Fruit fly (Drosophila melanogaster) whole organism, prepupa: Measurements from ENCODE around the gene Eig71Ei.
A peak's percentile ranks its signal among the peaks of the same experiment; 100 is the strongest.

Experiments
- Blimp-1 ChIP-seq: fragments of 200-800 bp; sonication (Bioruptor generic); optimal IDR thresholded peaks from 3 replicates; lab custom pipeline; 2017; ENCODE audit warnings: missing biosample characterization, missing genetic modification characterization, mild to moderate bottlenecking, moderate library complexity, missing genetic modification reagents
- CG10631 ChIP-seq: fragments of 200-800 bp; sonication (Bioruptor generic); optimal IDR thresholded peaks from 2 replicates; lab custom pipeline; 2016; ENCODE audit warnings: missing biosample characterization, missing genetic modification characterization
- CG11294 ChIP-seq: fragments of 200-800 bp; sonication (Bioruptor generic); IDR thresholded peaks from 2 replicates; pipeline ENCODE4 v1.3.6; 2022; ENCODE audit warnings: missing biosample characterization, missing genetic modification characterization
- CG11762 ChIP-seq: fragments of 200-800 bp; sonication (Bioruptor generic); optimal IDR thresholded peaks from 3 replicates; lab custom pipeline; 2016; ENCODE audit warnings: missing biosample characterization, missing genetic modification characterization; ENCODE audit not compliant: insufficient read depth
- CG15336 ChIP-seq: fragments of 200-800 bp; sonication (Bioruptor generic); IDR thresholded peaks from 2 replicates; pipeline ENCODE4 v1.3.6; 2022; ENCODE audit warnings: missing biosample characterization, missing genetic modification characterization
- CG1621 ChIP-seq: fragments of 200-800 bp; sonication (Bioruptor generic); optimal IDR thresholded peaks from 3 replicates; lab custom pipeline; 2018; ENCODE audit warnings: missing biosample characterization, mild to moderate bottlenecking, missing genetic modification characterization
- CG16779 ChIP-seq: fragments of 200-800 bp; sonication (Bioruptor generic); optimal IDR thresholded peaks from 3 replicates; lab custom pipeline; 2017; ENCODE audit warnings: missing biosample characterization, mild to moderate bottlenecking, missing genetic modification characterization
- CG31627 ChIP-seq: fragments of 200-800 bp; sonication (Bioruptor generic); optimal IDR thresholded peaks from 3 replicates; lab custom pipeline; 2016; ENCODE audit warnings: missing biosample characterization, missing genetic modification characterization
- CG32006 ChIP-seq: fragments of 200-800 bp; sonication (Bioruptor generic); optimal IDR thresholded peaks from 3 replicates; lab custom pipeline; 2017; ENCODE audit warnings: missing biosample characterization, mild to moderate bottlenecking, missing genetic modification characterization
- CG6163 ChIP-seq: fragments of 200-800 bp; sonication (Bioruptor generic); IDR thresholded peaks from 3 replicates; pipeline ENCODE4 v1.3.6; 2022; ENCODE audit warnings: missing biosample characterization, missing genetic modification characterization
- CG6792 ChIP-seq: fragments of 200-800 bp; sonication (Bioruptor generic); optimal IDR thresholded peaks from 3 replicates; lab custom pipeline; 2016; ENCODE audit warnings: missing biosample characterization, missing genetic modification characterization
- CG8319 ChIP-seq: fragments of 200-800 bp; sonication (Bioruptor generic); optimal IDR thresholded peaks from 3 replicates; lab custom pipeline; 2016; ENCODE audit warnings: missing biosample characterization, missing genetic modification characterization
- CG8632 ChIP-seq: fragments of 200-800 bp; sonication (Bioruptor generic); optimal IDR thresholded peaks from 3 replicates; lab custom pipeline; 2016; ENCODE audit warnings: missing biosample characterization, missing genetic modification characterization
- CG9139 ChIP-seq: fragments of 200-800 bp; sonication (Bioruptor generic); optimal IDR thresholded peaks from 3 replicates; lab custom pipeline; 2017; ENCODE audit warnings: missing biosample characterization, mild to moderate bottlenecking, missing genetic modification characterization
- Eip75B ChIP-seq: fragments of 200-800 bp; sonication (Bioruptor generic); optimal IDR thresholded peaks from 3 replicates; lab custom pipeline; 2016; ENCODE audit warnings: missing biosample characterization, missing genetic modification characterization
- Ets21C ChIP-seq: fragments of 200-800 bp; sonication (Bioruptor generic); optimal IDR thresholded peaks from 3 replicates; lab custom pipeline; 2016; ENCODE audit warnings: missing biosample characterization, missing genetic modification characterization
- Ets96B ChIP-seq: fragments of 200-800 bp; optimal IDR thresholded peaks from 2 replicates; lab custom pipeline; 2019; ENCODE audit warnings: missing biosample characterization, mild to moderate bottlenecking, missing genetic modification characterization, moderate library complexity
- Hr39 ChIP-seq: fragments of 200-800 bp; sonication (Bioruptor generic); optimal IDR thresholded peaks from 2 replicates; lab custom pipeline; 2016; ENCODE audit warnings: missing biosample characterization, missing genetic modification characterization
- Hr4 ChIP-seq: fragments of 200-800 bp; sonication (Bioruptor generic); optimal IDR thresholded peaks from 3 replicates; lab custom pipeline; 2016; ENCODE audit warnings: missing biosample characterization, missing genetic modification characterization
- Met ChIP-seq: fragments of 200-800 bp; sonication (Bioruptor generic); optimal IDR thresholded peaks from 3 replicates; lab custom pipeline; 2016; ENCODE audit warnings: missing biosample characterization, missing genetic modification characterization
- OdsH ChIP-seq: fragments of 200-800 bp; sonication (Bioruptor generic); optimal IDR thresholded peaks from 3 replicates; lab custom pipeline; 2016; ENCODE audit warnings: missing biosample characterization, missing genetic modification characterization
- Smox ChIP-seq: fragments of 200-800 bp; sonication (Bioruptor generic); optimal IDR thresholded peaks from 3 replicates; lab custom pipeline; 2016; ENCODE audit warnings: missing biosample characterization, missing genetic modification characterization
- Sox14 ChIP-seq: fragments of 200-800 bp; sonication (Bioruptor generic); optimal IDR thresholded peaks from 3 replicates; lab custom pipeline; 2016; ENCODE audit warnings: missing biosample characterization, missing genetic modification characterization
- Sox15 ChIP-seq: fragments of 200-800 bp; sonication (Bioruptor generic); optimal IDR thresholded peaks from 3 replicates; lab custom pipeline; 2016; ENCODE audit warnings: missing biosample characterization, missing genetic modification characterization
- achi ChIP-seq: fragments of 200-800 bp; sonication (Bioruptor generic); optimal IDR thresholded peaks from 3 replicates; lab custom pipeline; 2016; ENCODE audit warnings: missing biosample characterization, missing genetic modification characterization
- acj6 ChIP-seq: fragments of 200-800 bp; sonication (Bioruptor generic); optimal IDR thresholded peaks from 3 replicates; lab custom pipeline; 2016; ENCODE audit warnings: missing biosample characterization, missing genetic modification characterization
- dac ChIP-seq: fragments of 200-800 bp; sonication (Bioruptor generic); optimal IDR thresholded peaks from 2 replicates; lab custom pipeline; 2017; ENCODE audit warnings: missing biosample characterization, mild to moderate bottlenecking, missing genetic modification characterization
- dsx ChIP-seq: fragments of 200-800 bp; optimal IDR thresholded peaks from 3 replicates; lab custom pipeline; 2019; ENCODE audit warnings: missing biosample characterization, mild to moderate bottlenecking, missing genetic modification characterization, moderate library complexity; ENCODE audit not compliant: poor library complexity, severe bottlenecking
- fd59A ChIP-seq: fragments of 200-800 bp; sonication (Bioruptor generic); optimal IDR thresholded peaks from 2 replicates; lab custom pipeline; 2017; ENCODE audit warnings: missing biosample characterization, mild to moderate bottlenecking, missing genetic modification characterization, missing genetic modification reagents
- fd85E ChIP-seq: fragments of 200-800 bp; sonication (Bioruptor generic); optimal IDR thresholded peaks from 3 replicates; lab custom pipeline; 2016; ENCODE audit warnings: missing biosample characterization, missing genetic modification characterization
- fkh ChIP-seq: fragments of 200-800 bp; sonication (Bioruptor generic); optimal IDR thresholded peaks from 3 replicates; lab custom pipeline; 2017; ENCODE audit warnings: missing biosample characterization, mild to moderate bottlenecking, missing genetic modification characterization, moderate library complexity
- salr ChIP-seq, 2 experiments: fragments of 200-800 bp; sonication (Bioruptor generic); optimal IDR thresholded peaks; 3 replicates each; lab custom pipeline; 2016 to 2018; ENCODE audit warnings: missing biosample characterization in 2 of 2, missing genetic modification characterization in 2 of 2, mild to moderate bottlenecking in 1 of 2
- topi ChIP-seq: fragments of 200-800 bp; sonication (Bioruptor generic); optimal IDR thresholded peaks from 3 replicates; lab custom pipeline; 2016; ENCODE audit warnings: missing biosample characterization, missing genetic modification characterization

The Eig71Ei gene

dm6 chr3L:15708579-15708978, 49.1 kb downstream of the Eig71Ei start (continued):
- peak; percentile 20 for TF ChIP-seq CG10631 (GFP tag; lab: Kevin White, UChicago)
- TF ChIP-seq Smox (GFP tag; lab: Kevin White, UChicago): no peak
- no peak for TF ChIP-seq Blimp-1 (GFP tag; lab: Kevin White, UChicago)
- no peak for TF ChIP-seq CG8319
- TF ChIP-seq Ets96B (tag; lab: Kevin White, UChicago): no peak
- peak; percentile 72 for TF ChIP-seq CG15336 (GFP tag; lab: Robert Waterston, UW)
- TF ChIP-seq Hr4 (GFP tag; lab: Kevin White, UChicago): peak; percentile 60
- TF ChIP-seq CG6163 (GFP tag; lab: Robert Waterston, UW): peak; percentile 54; the same call in 1 of the 3 replicates
- no peak for TF ChIP-seq Eip75B (GFP tag; lab: Kevin White, UChicago)
- peak; percentile 31 for TF ChIP-seq dac (GFP tag; lab: Kevin White, UChicago)
- no peak for TF ChIP-seq CG31627 (GFP tag; lab: Kevin White, UChicago)
- TF ChIP-seq fd85E (GFP tag; lab: Kevin White, UChicago): no peak
- peak in 1 of 2 experiments; percentile 28 for TF ChIP-seq salr (GFP tag; optimal IDR thresholded peaks at IDR 0.05; lab: Kevin White, UChicago)
- TF ChIP-seq CG9139 (GFP tag; lab: Kevin White, UChicago): no peak
- TF ChIP-seq Ets21C (GFP tag; lab: Kevin White, UChicago): no peak
- TF ChIP-seq CG6792 (GFP tag; lab: Kevin White, UChicago): no peak
- no peak for TF ChIP-seq Hr39 (GFP tag; lab: Kevin White, UChicago)
- no peak for TF ChIP-seq Sox14
- no peak for TF ChIP-seq fd59A
- TF ChIP-seq Sox15 (GFP tag; lab: Kevin White, UChicago): no peak
- TF ChIP-seq CG1621 (tag; lab: Kevin White, UChicago): no peak
- TF ChIP-seq topi (GFP tag; lab: Kevin White, UChicago): no peak
- TF ChIP-seq acj6 (GFP tag; lab: Kevin White, UChicago): no peak
- TF ChIP-seq CG11294 (GFP tag; lab: Robert Waterston, UW): peak; percentile 57; the same call in 1 of the 2 replicates
- TF ChIP-seq CG32006 (GFP tag; lab: Kevin White, UChicago): peak; percentile 85
- no peak for TF ChIP-seq Met (GFP tag; lab: Kevin White, UChicago)
- TF ChIP-seq CG11762 (GFP tag; lab: Kevin White, UChicago): no peak
- no peak for TF ChIP-seq CG8632 (GFP tag; lab: Kevin White, UChicago)
- no peak for TF ChIP-seq dsx
- TF ChIP-seq CG16779 (tag; lab: Kevin White, UChicago): no peak
- peak; percentile 31 for TF ChIP-seq achi (GFP tag; lab: Kevin White, UChicago)
- TF ChIP-seq OdsH (GFP tag; lab: Kevin White, UChicago): peak; percentile 49
- no peak for TF ChIP-seq fkh (GFP tag; lab: Kevin White, UChicago)
- TF ChIP-seq, all 60 proteins: peak for 20
